Fruit fly (Drosophila melanogaster) whole organism, prepupa: ENCODE measurements around the gene Task6.

Source experiments
- Blimp-1 ChIP-seq: fragments of 200-800 bp; sonication (Bioruptor generic); optimal IDR thresholded peaks from 3 replicates; lab custom pipeline; 2017; ENCODE audit warnings: missing biosample characterization, missing genetic modification characterization, mild to moderate bottlenecking, moderate library complexity, missing genetic modification reagents
- CG10631 ChIP-seq: fragments of 200-800 bp; sonication (Bioruptor generic); optimal IDR thresholded peaks from 2 replicates; lab custom pipeline; 2016; ENCODE audit warnings: missing biosample characterization, missing genetic modification characterization
- CG11294 ChIP-seq: fragments of 200-800 bp; sonication (Bioruptor generic); IDR thresholded peaks from 2 replicates; pipeline ENCODE4 v1.3.6; 2022; ENCODE audit warnings: missing biosample characterization, missing genetic modification characterization
- CG11902 ChIP-seq: fragments of 200-800 bp; sonication (Bioruptor generic); optimal IDR thresholded peaks from 3 replicates; lab custom pipeline; 2016; ENCODE audit warnings: missing biosample characterization, missing genetic modification characterization
- CG1621 ChIP-seq: fragments of 200-800 bp; sonication (Bioruptor generic); optimal IDR thresholded peaks from 3 replicates; lab custom pipeline; 2018; ENCODE audit warnings: missing biosample characterization, mild to moderate bottlenecking, missing genetic modification characterization
- CG16779 ChIP-seq: fragments of 200-800 bp; sonication (Bioruptor generic); optimal IDR thresholded peaks from 3 replicates; lab custom pipeline; 2017; ENCODE audit warnings: missing biosample characterization, mild to moderate bottlenecking, missing genetic modification characterization
- CG31627 ChIP-seq: fragments of 200-800 bp; sonication (Bioruptor generic); optimal IDR thresholded peaks from 3 replicates; lab custom pipeline; 2016; ENCODE audit warnings: missing biosample characterization, missing genetic modification characterization
- CG3919 ChIP-seq: fragments of 200-800 bp; sonication (Bioruptor generic); optimal IDR thresholded peaks from 3 replicates; lab custom pipeline; 2016; ENCODE audit warnings: missing biosample characterization, missing genetic modification characterization
- CG6163 ChIP-seq: fragments of 200-800 bp; sonication (Bioruptor generic); IDR thresholded peaks from 3 replicates; pipeline ENCODE4 v1.3.6; 2022; ENCODE audit warnings: missing biosample characterization, missing genetic modification characterization
- CG6276 ChIP-seq: fragments of 200-800 bp; sonication (Bioruptor generic); optimal IDR thresholded peaks from 2 replicates; lab custom pipeline; 2017; ENCODE audit warnings: missing biosample characterization, mild to moderate bottlenecking, missing genetic modification characterization
- CG6808 ChIP-seq: fragments of 200-800 bp; sonication (Bioruptor generic); optimal IDR thresholded peaks from 3 replicates; lab custom pipeline; 2017; ENCODE audit warnings: missing biosample characterization, missing genetic modification characterization, mild to moderate bottlenecking, moderate library complexity, missing genetic modification reagents
- CG6854 ChIP-seq: fragments of 200-800 bp; sonication (Bioruptor generic); optimal IDR thresholded peaks from 2 replicates; lab custom pipeline; 2017; ENCODE audit warnings: missing biosample characterization, mild to moderate bottlenecking, missing genetic modification characterization
- CG7368 ChIP-seq: fragments of 200-800 bp; sonication (Bioruptor generic); optimal IDR thresholded peaks from 3 replicates; lab custom pipeline; 2016; ENCODE audit warnings: missing biosample characterization, missing genetic modification characterization
- Ets21C ChIP-seq: fragments of 200-800 bp; sonication (Bioruptor generic); optimal IDR thresholded peaks from 3 replicates; lab custom pipeline; 2016; ENCODE audit warnings: missing biosample characterization, missing genetic modification characterization
- Ets96B ChIP-seq: fragments of 200-800 bp; optimal IDR thresholded peaks from 2 replicates; lab custom pipeline; 2019; ENCODE audit warnings: missing biosample characterization, mild to moderate bottlenecking, missing genetic modification characterization, moderate library complexity
- Gug ChIP-seq: fragments of 200-800 bp; sonication (Bioruptor generic); IDR thresholded peaks from 2 replicates; pipeline ENCODE4 v1.3.6; 2022; ENCODE audit warnings: missing biosample characterization, missing genetic modification characterization
- Hr38 ChIP-seq: sonication (Bioruptor generic); optimal IDR thresholded peaks from 2 replicates; lab custom pipeline; 2016; ENCODE audit warnings: missing biosample characterization, missing genetic modification characterization
- Hr39 ChIP-seq: fragments of 200-800 bp; sonication (Bioruptor generic); optimal IDR thresholded peaks from 2 replicates; lab custom pipeline; 2016; ENCODE audit warnings: missing biosample characterization, missing genetic modification characterization
- Hr4 ChIP-seq: fragments of 200-800 bp; sonication (Bioruptor generic); optimal IDR thresholded peaks from 3 replicates; lab custom pipeline; 2016; ENCODE audit warnings: missing biosample characterization, missing genetic modification characterization
- Met ChIP-seq: fragments of 200-800 bp; sonication (Bioruptor generic); optimal IDR thresholded peaks from 3 replicates; lab custom pipeline; 2016; ENCODE audit warnings: missing biosample characterization, missing genetic modification characterization
- OdsH ChIP-seq: fragments of 200-800 bp; sonication (Bioruptor generic); optimal IDR thresholded peaks from 3 replicates; lab custom pipeline; 2016; ENCODE audit warnings: missing biosample characterization, missing genetic modification characterization
- Sox102F ChIP-seq: fragments of 200-800 bp; sonication (Bioruptor generic); optimal IDR thresholded peaks from 2 replicates; lab custom pipeline; 2016; ENCODE audit warnings: missing biosample characterization, mild to moderate bottlenecking, missing genetic modification characterization
- Sox15 ChIP-seq: fragments of 200-800 bp; sonication (Bioruptor generic); optimal IDR thresholded peaks from 3 replicates; lab custom pipeline; 2016; ENCODE audit warnings: missing biosample characterization, missing genetic modification characterization
- achi ChIP-seq: fragments of 200-800 bp; sonication (Bioruptor generic); optimal IDR thresholded peaks from 3 replicates; lab custom pipeline; 2016; ENCODE audit warnings: missing biosample characterization, missing genetic modification characterization
- dac ChIP-seq: fragments of 200-800 bp; sonication (Bioruptor generic); optimal IDR thresholded peaks from 2 replicates; lab custom pipeline; 2017; ENCODE audit warnings: missing biosample characterization, mild to moderate bottlenecking, missing genetic modification characterization
- dsx ChIP-seq: fragments of 200-800 bp; optimal IDR thresholded peaks from 3 replicates; lab custom pipeline; 2019; ENCODE audit warnings: missing biosample characterization, mild to moderate bottlenecking, missing genetic modification characterization, moderate library complexity; ENCODE audit not compliant: poor library complexity, severe bottlenecking
- eg ChIP-seq: fragments of 200-800 bp; sonication (Bioruptor generic); IDR thresholded peaks from 3 replicates; pipeline ENCODE4 v1.3.6; 2022; ENCODE audit warnings: missing biosample characterization, missing genetic modification characterization
- esn ChIP-seq: fragments of 200-800 bp; sonication (Bioruptor generic); optimal IDR thresholded peaks from 2 replicates; lab custom pipeline; 2016; ENCODE audit warnings: missing biosample characterization, mild to moderate bottlenecking, missing genetic modification characterization, moderate library complexity
- fd59A ChIP-seq: fragments of 200-800 bp; sonication (Bioruptor generic); optimal IDR thresholded peaks from 2 replicates; lab custom pipeline; 2017; ENCODE audit warnings: missing biosample characterization, mild to moderate bottlenecking, missing genetic modification characterization, missing genetic modification reagents
- fkh ChIP-seq: fragments of 200-800 bp; sonication (Bioruptor generic); optimal IDR thresholded peaks from 3 replicates; lab custom pipeline; 2017; ENCODE audit warnings: missing biosample characterization, mild to moderate bottlenecking, missing genetic modification characterization, moderate library complexity
- pdm3 ChIP-seq: fragments of 200-800 bp; sonication (Bioruptor generic); optimal IDR thresholded peaks from 3 replicates; lab custom pipeline; 2016; ENCODE audit warnings: missing biosample characterization, missing genetic modification characterization
- salr ChIP-seq, 2 experiments: fragments of 200-800 bp; sonication (Bioruptor generic); optimal IDR thresholded peaks; 3 replicates each; lab custom pipeline; 2016 to 2018; ENCODE audit warnings: missing biosample characterization in 2 of 2, missing genetic modification characterization in 2 of 2, mild to moderate bottlenecking in 1 of 2
- ss ChIP-seq, 2 experiments: fragments of 200-800 bp; sonication (Bioruptor generic); optimal IDR thresholded peaks; 2 replicates in 1 of 2; 3 replicates in 1 of 2; lab custom pipeline; 2017 to 2018; ENCODE audit warnings: mild to moderate bottlenecking in 2 of 2, missing biosample characterization in 2 of 2, missing genetic modification characterization in 2 of 2, moderate library complexity in 1 of 2
- svp ChIP-seq: fragments of 200-800 bp; sonication (Bioruptor generic); peaks from one replicate; lab custom pipeline; 2016; ENCODE audit warnings: missing biosample characterization, missing genetic modification characterization
- vri ChIP-seq: fragments of 200-800 bp; sonication (Bioruptor generic); optimal IDR thresholded peaks from 3 replicates; lab custom pipeline; 2016; ENCODE audit warnings: missing biosample characterization, mild to moderate bottlenecking, missing genetic modification characterization

Task6 gene

dm6 chr3R:13644778-13645660 is 29.3 kb downstream of the Task6 start (continued):
- TF ChIP-seq fkh (GFP tag; lab: Kevin White, UChicago) (no peak), CG6854 (GFP tag; lab: Kevin White, UChicago) (no peak), Met (peak; percentile 51), Hr4 (GFP tag; lab: Kevin White, UChicago) (peak; percentile 56), svp (peak; percentile 95), Sox15 (GFP tag; lab: Kevin White, UChicago) (no peak), dsx (GFP tag; lab: Kevin White, UChicago) (no peak), Hr39 (GFP tag; lab: Kevin White, UChicago) (no peak), CG1621 (tag; lab: Kevin White, UChicago) (no peak), fd59A (no peak), vri (GFP tag; lab: Kevin White, UChicago) (peak; percentile 60), CG16779 (tag; lab: Kevin White, UChicago) (no peak), CG31627 (GFP tag; lab: Kevin White, UChicago) (no peak), ss (GFP tag; optimal IDR thresholded peaks at IDR 0.05; lab: Kevin White, UChicago) (peak in 1 of 2 experiments; percentile 32), CG6808 (GFP tag; lab: Kevin White, UChicago) (no peak), Ets96B (peak; percentile 13), CG6276 (GFP tag; lab: Kevin White, UChicago) (no peak), OdsH (GFP tag; lab: Kevin White, UChicago) (peak; percentile 21), Blimp-1 (peak; percentile 78), CG10631 (GFP tag; lab: Kevin White, UChicago) (peak; percentile 6), CG7368 (GFP tag; lab: Kevin White, UChicago) (no peak), CG6163 (GFP tag; lab: Robert Waterston, UW) (no peak), Hr38 (GFP tag; lab: Kevin White, UChicago) (no peak), esn (GFP tag; lab: Kevin White, UChicago) (peak; percentile 54), pdm3 (GFP tag; lab: Kevin White, UChicago) (no peak), salr (GFP tag; optimal IDR thresholded peaks at IDR 0.05; lab: Kevin White, UChicago) (peak in 1 of 2 experiments; percentile 28)

dm6 chr3R:13631642-13632041 is 42.7 kb downstream of the Task6 start, which contains the start of gene CG10841:
Gene CG10841 (plus strand): TSS chr3R:13631942.
- TF ChIP-seq svp (no peak), salr (GFP tag; optimal IDR thresholded peaks at IDR 0.05; lab: Kevin White, UChicago) (no peak), Ets21C (GFP tag; lab: Kevin White, UChicago) (no peak), vri (GFP tag; lab: Kevin White, UChicago) (no peak), Gug (GFP tag; lab: Robert Waterston, UW) (no peak), Blimp-1 (no peak), CG11902 (GFP tag; lab: Kevin White, UChicago) (no peak), Ets96B (no peak), achi (GFP tag; lab: Kevin White, UChicago) (no peak), Hr38 (GFP tag; lab: Kevin White, UChicago) (no peak), CG1621 (tag; lab: Kevin White, UChicago) (no peak), Hr4 (GFP tag; lab: Kevin White, UChicago) (no peak), CG6276 (GFP tag; lab: Kevin White, UChicago) (no peak), CG3919 (GFP tag; lab: Kevin White, UChicago) (no peak), CG11294 (GFP tag; lab: Robert Waterston, UW) (no peak), Hr39 (GFP tag; lab: Kevin White, UChicago) (no peak), dac (GFP tag; lab: Kevin White, UChicago) (no peak), Met (no peak), eg (GFP tag; lab: Robert Waterston, UW) (no peak), Sox102F (GFP tag; lab: Kevin White, UChicago) (no peak)
